Worm (Caenorhabditis elegans) whole organism, mixed stage, embryonic: ENCODE measurements around the gene nhr-140.

Experiments
- ces-1 ChIP-seq: fragments of 150-350 bp; optimal IDR thresholded peaks from 2 replicates; lab custom pipeline; 2014; ENCODE audit warnings: missing biosample characterization, missing genetic modification reagents, missing genetic modification characterization
- drap-1 ChIP-seq: fragments of 200-800 bp; sonication (Bioruptor generic); optimal IDR thresholded peaks from 3 replicates; lab custom pipeline; 2018; ENCODE audit warnings: mild to moderate bottlenecking, missing genetic modification characterization, missing compliant biosample characterization
- elt-3 ChIP-seq: fragments of 150-350 bp; optimal IDR thresholded peaks from 2 replicates; lab custom pipeline; 2014; ENCODE audit warnings: missing biosample characterization, missing genetic modification characterization
- lsy-2 ChIP-seq: fragments of 150-350 bp; optimal IDR thresholded peaks from 2 replicates; lab custom pipeline; 2014; ENCODE audit warnings: missing biosample characterization, missing genetic modification characterization
- nhr-237 ChIP-seq: fragments of 150-350 bp; optimal IDR thresholded peaks from 2 replicates; lab custom pipeline; 2014; ENCODE audit warnings: missing biosample characterization, missing genetic modification characterization
- nhr-28 ChIP-seq: fragments of 150-350 bp; optimal IDR thresholded peaks from 2 replicates; lab custom pipeline; 2014; ENCODE audit warnings: missing biosample characterization, missing genetic modification characterization
- pha-4 ChIP-seq: fragments of 150-350 bp; optimal IDR thresholded peaks from 2 replicates; lab custom pipeline; 2018; ENCODE audit warnings: missing biosample characterization, missing genetic modification reagents, missing genetic modification characterization
- snpc-4 ChIP-seq: fragments of 150-350 bp; optimal IDR thresholded peaks from 2 replicates; lab custom pipeline; 2014; ENCODE audit warnings: missing biosample characterization, missing genetic modification characterization
- sptf-1 ChIP-seq: sonication (generic microtip); optimal IDR thresholded peaks from 2 replicates; lab custom pipeline; 2017; ENCODE audit warnings: mild to moderate bottlenecking, missing genetic modification characterization, moderate library complexity, missing compliant biosample characterization
- ztf-11 ChIP-seq: fragments of 150-350 bp; optimal IDR thresholded peaks from 2 replicates; lab custom pipeline; 2014; ENCODE audit warnings: missing biosample characterization, missing genetic modification characterization

DNA sequence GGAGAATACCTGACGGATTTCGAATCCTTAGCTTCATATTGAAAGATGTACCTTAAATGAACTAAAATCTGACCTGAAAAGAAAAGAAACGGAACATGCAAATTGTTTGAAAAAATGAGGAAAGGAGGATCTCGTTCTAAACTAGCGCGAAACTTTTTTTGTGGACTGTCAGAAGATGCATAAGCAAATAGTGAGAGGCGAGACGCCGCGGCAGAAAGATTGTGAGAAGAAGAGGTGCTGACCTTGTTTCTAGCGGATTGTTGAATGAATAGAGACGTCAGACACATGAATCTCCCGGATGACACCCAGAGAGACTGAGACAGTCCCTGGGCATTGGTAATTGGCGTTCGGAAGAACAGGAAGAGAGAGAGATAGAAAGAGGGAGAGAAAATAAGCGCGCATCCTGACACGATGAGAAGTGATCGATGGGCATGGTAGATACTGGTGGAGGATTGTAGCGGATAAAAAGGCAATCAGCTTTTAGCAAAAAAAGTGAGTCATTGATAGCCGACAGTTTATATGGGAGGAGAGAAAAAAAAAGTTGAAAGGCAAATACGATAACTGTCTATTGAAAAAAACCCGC is 19.4 kb downstream of the nhr-140 start, which contains the start of gene ptr-15:
- TF ChIP-seq sptf-1 (tag; lab: Kevin White, UChicago) (no peak), drap-1 (GFP tag; lab: Kevin White, UChicago) (no peak), elt-3 (no peak), ztf-11 (tag; lab: Kevin White, UChicago) (no peak), snpc-4 (tag; lab: Kevin White, UChicago) (no peak), pha-4 (tag; lab: Kevin White, UChicago) (no peak), ces-1 (GFP tag; lab: Kevin White, UChicago) (no peak), lsy-2 (tag; lab: Kevin White, UChicago) (no peak), nhr-237 (tag; lab: Kevin White, UChicago) (no peak), nhr-28 (tag; lab: Kevin White, UChicago) (no peak)
